Worm (Caenorhabditis elegans) whole organism, mixed stage, embryonic: Measurements from ENCODE around the gene sri-62.
A peak's percentile ranks its signal among the peaks of the same experiment; 100 is the strongest.

Experiments
- bed-3 ChIP-seq: fragments of 200-800 bp; sonication (Bioruptor generic); optimal IDR thresholded peaks from 3 replicates; lab custom pipeline; 2018; ENCODE audit warnings: mild to moderate bottlenecking, missing genetic modification characterization, moderate library complexity, missing compliant biosample characterization
- ceh-39 ChIP-seq: fragments of 150-350 bp; optimal IDR thresholded peaks from 2 replicates; lab custom pipeline; 2014; ENCODE audit warnings: missing biosample characterization, missing genetic modification characterization
- ceh-43 ChIP-seq: fragments of 200-800 bp; sonication (Bioruptor generic); optimal IDR thresholded peaks from 2 replicates; lab custom pipeline; 2018; ENCODE audit warnings: mild to moderate bottlenecking, missing genetic modification characterization, moderate library complexity, missing compliant biosample characterization
- ceh-83 ChIP-seq: fragments of 200-800 bp; sonication (Bioruptor generic); optimal IDR thresholded peaks from 2 replicates; lab custom pipeline; 2018; ENCODE audit warnings: mild to moderate bottlenecking, missing genetic modification characterization, missing compliant biosample characterization
- ces-1 ChIP-seq: fragments of 150-350 bp; optimal IDR thresholded peaks from 2 replicates; lab custom pipeline; 2014; ENCODE audit warnings: missing biosample characterization, missing genetic modification reagents, missing genetic modification characterization
- drap-1 ChIP-seq: fragments of 200-800 bp; sonication (Bioruptor generic); optimal IDR thresholded peaks from 3 replicates; lab custom pipeline; 2018; ENCODE audit warnings: mild to moderate bottlenecking, missing genetic modification characterization, missing compliant biosample characterization
- elt-1 ChIP-seq: sonication (generic microtip); optimal IDR thresholded peaks from 2 replicates; lab custom pipeline; 2017; ENCODE audit warnings: missing genetic modification characterization, mild to moderate bottlenecking, missing compliant biosample characterization, antibody characterized with exemption, moderate library complexity, borderline replicate concordance; ENCODE audit not compliant: insufficient read depth
- elt-3 ChIP-seq: fragments of 150-350 bp; optimal IDR thresholded peaks from 2 replicates; lab custom pipeline; 2014; ENCODE audit warnings: missing biosample characterization, missing genetic modification characterization
- ham-2 ChIP-seq: fragments of 200-800 bp; sonication (Bioruptor generic); optimal IDR thresholded peaks from 2 replicates; lab custom pipeline; 2018; ENCODE audit warnings: mild to moderate bottlenecking, missing genetic modification characterization, missing compliant biosample characterization
- lin-13 ChIP-seq: fragments of 150-350 bp; optimal IDR thresholded peaks from 2 replicates; lab custom pipeline; 2014; ENCODE audit warnings: missing biosample characterization, missing genetic modification characterization
- lin-32 ChIP-seq: fragments of 200-800 bp; sonication (Bioruptor generic); optimal IDR thresholded peaks from 2 replicates; lab custom pipeline; 2018; ENCODE audit warnings: mild to moderate bottlenecking, missing genetic modification characterization, missing compliant biosample characterization
- lsy-2 ChIP-seq: fragments of 150-350 bp; optimal IDR thresholded peaks from 2 replicates; lab custom pipeline; 2014; ENCODE audit warnings: missing biosample characterization, missing genetic modification characterization
- mab-5 ChIP-seq: fragments of 150-350 bp; optimal IDR thresholded peaks from 2 replicates; lab custom pipeline; 2014; ENCODE audit warnings: missing biosample characterization, missing genetic modification characterization
- mep-1 ChIP-seq: fragments of 150-350 bp; optimal IDR thresholded peaks from 2 replicates; lab custom pipeline; 2017; ENCODE audit warnings: missing biosample characterization, missing genetic modification reagents, missing genetic modification characterization, inconsistent platforms
- mls-2 ChIP-seq: sonication (generic microtip); optimal IDR thresholded peaks from 2 replicates; lab custom pipeline; 2016; ENCODE audit warnings: mild to moderate bottlenecking, missing genetic modification characterization, moderate library complexity, missing compliant biosample characterization
- nhr-12 ChIP-seq: fragments of 150-350 bp; optimal IDR thresholded peaks from 2 replicates; lab custom pipeline; 2014; ENCODE audit warnings: missing biosample characterization, missing genetic modification characterization
- nhr-237 ChIP-seq: fragments of 150-350 bp; optimal IDR thresholded peaks from 2 replicates; lab custom pipeline; 2014; ENCODE audit warnings: missing biosample characterization, missing genetic modification characterization
- nhr-28 ChIP-seq: fragments of 150-350 bp; optimal IDR thresholded peaks from 2 replicates; lab custom pipeline; 2014; ENCODE audit warnings: missing biosample characterization, missing genetic modification characterization
- nhr-76 ChIP-seq: sonication (generic microtip); optimal IDR thresholded peaks from 2 replicates; lab custom pipeline; 2017; ENCODE audit warnings: missing biosample characterization, missing genetic modification characterization
- sem-2 ChIP-seq: fragments of 200-800 bp; sonication (Bioruptor generic); optimal IDR thresholded peaks from 2 replicates; lab custom pipeline; 2018; ENCODE audit warnings: mild to moderate bottlenecking, missing genetic modification characterization, missing compliant biosample characterization
- snpc-4 ChIP-seq: fragments of 150-350 bp; optimal IDR thresholded peaks from 2 replicates; lab custom pipeline; 2014; ENCODE audit warnings: missing biosample characterization, missing genetic modification characterization
- sptf-1 ChIP-seq: sonication (generic microtip); optimal IDR thresholded peaks from 2 replicates; lab custom pipeline; 2017; ENCODE audit warnings: mild to moderate bottlenecking, missing genetic modification characterization, moderate library complexity, missing compliant biosample characterization
- tbx-8 ChIP-seq: fragments of 200-800 bp; sonication (Bioruptor generic); optimal IDR thresholded peaks from 2 replicates; lab custom pipeline; 2018; ENCODE audit warnings: mild to moderate bottlenecking, missing genetic modification characterization, moderate library complexity, missing compliant biosample characterization
- unc-120 ChIP-seq: sonication (generic microtip); optimal IDR thresholded peaks from 2 replicates; lab custom pipeline; 2017; ENCODE audit warnings: missing genetic modification characterization, missing compliant biosample characterization; ENCODE audit not compliant: poor library complexity, severe bottlenecking
- unc-39 ChIP-seq: fragments of 150-350 bp; optimal IDR thresholded peaks from 2 replicates; lab custom pipeline; 2014; ENCODE audit warnings: missing biosample characterization, missing genetic modification characterization
- unc-62 ChIP-seq: fragments of 150-350 bp; optimal IDR thresholded peaks from 2 replicates; lab custom pipeline; 2014; ENCODE audit warnings: missing biosample characterization, missing genetic modification reagents, missing genetic modification characterization
- zip-8 ChIP-seq: fragments of 150-350 bp; optimal IDR thresholded peaks from 2 replicates; lab custom pipeline; 2014; ENCODE audit warnings: missing biosample characterization, missing genetic modification characterization
- ztf-11 ChIP-seq: fragments of 150-350 bp; optimal IDR thresholded peaks from 2 replicates; lab custom pipeline; 2014; ENCODE audit warnings: missing biosample characterization, missing genetic modification characterization

sri-62 gene

DNA sequence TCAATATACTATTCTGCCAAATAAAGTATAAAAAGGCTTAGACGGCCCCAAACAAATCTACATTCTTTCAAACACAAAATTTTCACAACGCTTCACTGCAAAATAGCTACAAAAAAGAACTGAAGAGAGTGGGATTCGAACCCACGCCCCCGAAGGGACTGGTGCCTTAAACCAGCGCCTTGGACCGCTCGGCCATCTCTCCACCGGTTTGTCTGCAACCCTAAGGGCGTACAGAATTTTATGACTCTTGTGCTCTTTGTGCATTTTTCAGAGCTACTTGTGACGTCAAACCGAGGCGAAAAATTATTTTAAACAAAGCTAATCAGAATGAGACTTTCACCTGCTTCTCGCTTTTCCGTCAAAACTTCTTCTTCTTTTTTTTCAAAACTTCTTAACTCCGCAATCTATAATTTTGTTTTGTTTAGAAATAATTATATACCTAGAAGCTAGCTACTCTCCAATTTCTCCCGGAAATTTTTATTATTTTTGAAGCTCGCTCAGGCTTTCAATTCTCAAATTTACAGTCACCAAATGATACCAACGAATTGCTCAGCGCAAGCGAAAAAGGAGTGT, 38.0 kb upstream of the sri-62 start, which contains the start of gene T05A8.8:
Gene T05A8.8 (plus strand): TSS at position 523 of the 573 bp plus-strand sequence.
- TF ChIP-seq nhr-28 (tag; lab: Kevin White, UChicago) (no peak), nhr-237 (no peak)

DNA sequence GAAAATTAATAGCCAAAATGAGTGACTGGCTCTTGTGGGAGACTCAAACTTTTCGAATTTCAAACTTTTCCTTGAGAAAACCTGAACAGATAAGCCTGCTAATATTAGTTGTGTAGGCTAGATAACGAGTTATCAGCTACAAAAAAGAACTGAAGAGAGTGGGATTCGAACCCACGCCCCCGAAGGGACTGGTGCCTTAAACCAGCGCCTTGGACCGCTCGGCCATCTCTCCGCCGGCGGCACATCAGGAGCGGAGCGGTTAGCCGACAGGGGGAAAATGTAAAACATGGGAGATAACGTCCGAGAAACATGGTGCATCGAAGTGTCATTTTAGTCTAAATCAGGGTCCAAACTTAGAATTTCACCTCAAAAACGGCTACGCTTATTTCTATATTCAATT, 37.4 kb upstream of the sri-62 start:
- TF ChIP-seq unc-62: no peak
- no peak for TF ChIP-seq lsy-2 (tag; lab: Kevin White, UChicago)
- no peak for TF ChIP-seq sptf-1
- no peak for TF ChIP-seq bed-3 (GFP tag; lab: Kevin White, UChicago)
- no peak for TF ChIP-seq ham-2 (GFP tag; lab: Kevin White, UChicago)
- TF ChIP-seq mep-1: no peak
- TF ChIP-seq nhr-76 (tag; lab: Kevin White, UChicago): no peak
- no peak for TF ChIP-seq ces-1 (GFP tag; lab: Kevin White, UChicago)
- no peak for TF ChIP-seq unc-120 (tag; lab: Kevin White, UChicago)
- TF ChIP-seq tbx-8 (GFP tag; lab: Kevin White, UChicago): no peak
- no peak for TF ChIP-seq lin-32 (GFP tag; lab: Kevin White, UChicago)
- no peak for TF ChIP-seq ceh-39 (tag; lab: Kevin White, UChicago)
- TF ChIP-seq lin-13 (tag; lab: Kevin White, UChicago): no peak
- no peak for TF ChIP-seq elt-3 (tag; lab: Kevin White, UChicago)
- TF ChIP-seq sem-2 (GFP tag; lab: Kevin White, UChicago): no peak
- no peak for TF ChIP-seq ceh-43 (GFP tag; lab: Kevin White, UChicago)
- TF ChIP-seq snpc-4 (tag; lab: Kevin White, UChicago): no peak
- no peak for TF ChIP-seq zip-8 (tag; lab: Kevin White, UChicago)
- no peak for TF ChIP-seq ztf-11 (tag; lab: Kevin White, UChicago)
- TF ChIP-seq drap-1 (GFP tag; lab: Kevin White, UChicago): no peak
- TF ChIP-seq, all 35 proteins: peak for 0

DNA sequence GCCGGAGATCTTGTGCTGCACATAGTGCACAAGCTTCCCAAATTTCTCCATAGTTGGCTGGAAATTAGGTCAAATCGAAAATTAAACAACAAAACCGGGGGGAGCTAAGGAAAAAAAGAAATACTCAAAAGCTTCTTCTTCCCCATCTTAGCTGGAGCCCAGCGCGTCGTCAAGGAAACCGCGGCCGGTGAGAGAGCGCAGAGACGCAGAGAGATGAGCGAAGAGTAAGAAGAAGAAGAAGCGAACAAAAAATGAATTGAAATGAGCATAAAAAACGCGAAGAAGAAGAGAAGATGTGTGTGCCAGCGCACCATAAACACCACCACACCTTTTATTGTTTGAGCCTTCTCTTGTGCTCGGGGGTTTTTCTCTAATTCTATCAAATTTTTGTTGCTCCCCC, 36.9 kb upstream of the sri-62 start, which contains the start of gene wdr-31:
Gene wdr-31 (minus strand): TSS at position 101 of the 400 bp plus-strand sequence.
- TF ChIP-seq snpc-4 (tag; lab: Kevin White, UChicago): no peak
- no peak for TF ChIP-seq unc-62
- no peak for TF ChIP-seq sem-2 (GFP tag; lab: Kevin White, UChicago)
- no peak for TF ChIP-seq ztf-11 (tag; lab: Kevin White, UChicago)
- TF ChIP-seq bed-3 (GFP tag; lab: Kevin White, UChicago): no peak
- no peak for TF ChIP-seq zip-8 (tag; lab: Kevin White, UChicago)
- no peak for TF ChIP-seq mab-5 (tag; lab: Kevin White, UChicago)
- TF ChIP-seq mls-2 (tag; lab: Kevin White, UChicago): no peak
- no peak for TF ChIP-seq nhr-12 (tag; lab: Kevin White, UChicago)
- TF ChIP-seq ceh-39 (tag; lab: Kevin White, UChicago): no peak
- TF ChIP-seq nhr-237: no peak
- no peak for TF ChIP-seq lsy-2 (tag; lab: Kevin White, UChicago)
- no peak for TF ChIP-seq elt-3 (tag; lab: Kevin White, UChicago)
- TF ChIP-seq elt-1 (tag; lab: Kevin White, UChicago): no peak
- no peak for TF ChIP-seq unc-120 (tag; lab: Kevin White, UChicago)
- TF ChIP-seq ham-2 (GFP tag; lab: Kevin White, UChicago): no peak
- TF ChIP-seq ceh-83: no peak

DNA sequence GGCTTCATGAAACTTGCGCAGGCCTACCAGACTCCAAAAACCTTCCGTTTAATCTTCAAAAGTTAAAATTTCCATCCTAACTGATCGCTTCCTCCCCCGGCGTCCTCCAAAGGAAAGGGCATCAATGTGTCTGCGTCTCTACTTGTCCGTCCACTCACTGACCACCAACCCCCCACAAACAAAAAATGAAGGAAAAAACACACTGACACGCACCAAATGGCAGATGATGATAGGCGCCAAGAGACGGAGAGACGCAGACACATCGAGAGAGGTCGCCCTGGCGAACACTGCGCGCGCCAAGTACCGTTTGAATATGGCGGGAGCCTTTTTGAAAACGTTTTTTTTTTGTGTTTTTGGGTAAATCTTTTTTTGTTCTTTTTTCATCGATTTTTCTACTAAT, 36.5 kb upstream of the sri-62 start:
- no peak for TF ChIP-seq unc-39 (tag; lab: Kevin White, UChicago)
- TF ChIP-seq mep-1: peak; percentile 16
- TF ChIP-seq sptf-1: peak; percentile 4
- TF ChIP-seq tbx-8 (GFP tag; lab: Kevin White, UChicago): no peak
- no peak for TF ChIP-seq bed-3 (GFP tag; lab: Kevin White, UChicago)
- TF ChIP-seq nhr-237: no peak
- TF ChIP-seq lin-32 (GFP tag; lab: Kevin White, UChicago): no peak
- TF ChIP-seq unc-62: no peak
- no peak for TF ChIP-seq lin-13 (tag; lab: Kevin White, UChicago)

DNA sequence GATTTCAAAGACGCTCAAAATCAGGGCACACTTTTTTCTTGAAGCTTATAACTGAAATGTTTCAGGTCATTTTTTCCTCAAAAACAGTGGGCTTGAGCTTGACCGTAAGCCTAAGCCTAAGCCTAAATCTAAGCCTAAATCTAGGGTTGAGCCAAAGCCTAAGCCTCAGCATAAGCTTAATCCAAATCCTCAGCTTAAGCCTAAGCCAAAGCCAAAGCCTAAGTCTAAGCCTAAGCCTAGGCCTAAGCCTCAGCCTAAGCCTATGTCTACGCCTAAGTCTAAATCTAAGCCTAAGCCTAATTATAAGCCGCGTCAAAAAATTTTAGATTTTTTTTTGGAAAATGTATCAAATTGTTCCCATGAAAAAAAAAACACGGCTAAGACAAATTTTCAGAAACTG, 36.0 kb upstream of the sri-62 start:
- TF ChIP-seq nhr-12 (tag; lab: Kevin White, UChicago) (no peak), bed-3 (GFP tag; lab: Kevin White, UChicago) (no peak), elt-1 (tag; lab: Kevin White, UChicago) (no peak), tbx-8 (GFP tag; lab: Kevin White, UChicago) (no peak), sptf-1 (no peak), lsy-2 (tag; lab: Kevin White, UChicago) (no peak), unc-120 (tag; lab: Kevin White, UChicago) (no peak), nhr-76 (tag; lab: Kevin White, UChicago) (no peak)
